Worm (Caenorhabditis elegans) whole organism, L1 larva: ENCODE data around the gene ZK632.9.

Source experiments
- dpl-1 ChIP-seq, 3 experiments: fragments of 150-350 bp in 2 of 3; sonication (generic microtip) in 1 of 3; optimal IDR thresholded peaks; 2 replicates each; lab custom pipeline; 2014 to 2017; ENCODE audit warnings: missing biosample characterization in 3 of 3, missing genetic modification characterization in 3 of 3, missing genetic modification reagents in 3 of 3
- efl-1 ChIP-seq, 4 experiments: fragments of 150-350 bp; optimal IDR thresholded peaks in 3 of 4; peaks in 1 of 4; 1 replicate in 1 of 4; 2 replicates in 3 of 4; lab custom pipeline; 2014; ENCODE audit warnings: missing biosample characterization in 2 of 4, missing genetic modification characterization in 2 of 4, missing genetic modification reagents in 2 of 4
- fkh-8 ChIP-seq: sonication (generic microtip); optimal IDR thresholded peaks from 2 replicates; lab custom pipeline; 2016; ENCODE audit warnings: mild to moderate bottlenecking, missing genetic modification characterization, missing compliant biosample characterization
- grh-1 ChIP-seq: fragments of 200-800 bp; sonication (Bioruptor generic); IDR thresholded peaks from 2 replicates; pipeline ENCODE4 v1.3.6; 2022; ENCODE audit warnings: missing genetic modification reagents, missing genetic modification characterization, missing compliant biosample characterization
- hlh-4 ChIP-seq: sonication (generic microtip); optimal IDR thresholded peaks from 2 replicates; lab custom pipeline; 2016; ENCODE audit warnings: mild to moderate bottlenecking, missing genetic modification characterization, missing compliant biosample characterization
- lin-35 ChIP-seq, 2 experiments: fragments of 150-350 bp; optimal IDR thresholded peaks; 2 replicates each; lab custom pipeline; 2014; ENCODE audit warnings: missing biosample characterization in 2 of 2, missing genetic modification characterization in 2 of 2, missing genetic modification reagents in 2 of 2
- lir-3 ChIP-seq: sonication (generic microtip); optimal IDR thresholded peaks from 2 replicates; lab custom pipeline; 2016; ENCODE audit warnings: mild to moderate bottlenecking, missing genetic modification characterization, moderate library complexity, missing compliant biosample characterization; ENCODE audit not compliant: poor library complexity
- lsy-2 ChIP-seq, 2 experiments: fragments of 150-350 bp; optimal IDR thresholded peaks; 2 replicates each; lab custom pipeline; 2014; ENCODE audit warnings: missing biosample characterization in 2 of 2, missing genetic modification characterization in 2 of 2
- mdl-1 ChIP-seq, 2 experiments: fragments of 150-350 bp; optimal IDR thresholded peaks; 2 replicates each; lab custom pipeline; 2014 to 2017; ENCODE audit warnings: missing biosample characterization in 2 of 2, missing genetic modification characterization in 2 of 2, inconsistent platforms in 1 of 2
- nhr-20 ChIP-seq: sonication (generic microtip); optimal IDR thresholded peaks from 2 replicates; lab custom pipeline; 2016; ENCODE audit warnings: mild to moderate bottlenecking, missing genetic modification characterization, missing compliant biosample characterization
- nhr-71 ChIP-seq: sonication (generic microtip); optimal IDR thresholded peaks from 2 replicates; lab custom pipeline; 2016; ENCODE audit warnings: mild to moderate bottlenecking, missing genetic modification characterization, moderate library complexity, missing compliant biosample characterization
- rnt-1 ChIP-seq: sonication (generic microtip); optimal IDR thresholded peaks from 2 replicates; lab custom pipeline; 2016; ENCODE audit warnings: mild to moderate bottlenecking, missing genetic modification characterization, moderate library complexity, missing compliant biosample characterization

The ZK632.9 gene

ce11 chrIII:9775916-9776315 is 49.3 kb downstream of the ZK632.9 start:
- TF ChIP-seq rnt-1 = peak; percentile 9
- no peak for TF ChIP-seq mdl-1 (tag; optimal IDR thresholded peaks at IDR 0.05; lab: Kevin White, UChicago)
- TF ChIP-seq dpl-1 (GFP tag; optimal IDR thresholded peaks at IDR 0.05; lab: Kevin White, UChicago) = peak; percentile 53 to 78 (median 66)
- TF ChIP-seq lir-3 (tag; lab: Kevin White, UChicago) = peak; percentile 5
- TF ChIP-seq nhr-71 = peak; percentile 10
- TF ChIP-seq grh-1 (GFP tag; lab: Robert Waterston, UW) = no peak
- peak in 1 of 2 experiments; percentile 81 for TF ChIP-seq efl-1 (optimal IDR thresholded peaks at IDR 0.05; lab: Kevin White, UChicago)
- peak; percentile 73 to 98 for TF ChIP-seq efl-1 (GFP tag; optimal IDR thresholded peaks at IDR 0.05 in 1 of 2; lab: Kevin White, UChicago)
- TF ChIP-seq fkh-8 (tag; lab: Kevin White, UChicago) = no peak
- peak in 1 of 2 experiments; percentile 27 for TF ChIP-seq lsy-2 (tag; optimal IDR thresholded peaks at IDR 0.05; lab: Kevin White, UChicago)
- no peak for TF ChIP-seq nhr-20 (tag; lab: Kevin White, UChicago)
- no peak for TF ChIP-seq hlh-4 (tag; lab: Kevin White, UChicago)
- peak; percentile 59 to 90 for TF ChIP-seq lin-35 (GFP tag; optimal IDR thresholded peaks at IDR 0.05; lab: Kevin White, UChicago)
- TF ChIP-seq, all 84 proteins: peak for 7
